Worm (Caenorhabditis elegans) whole organism, young adult: ENCODE data around the gene W04B5.8.

ENCODE experiments used
- ets-4 ChIP-seq: fragments of 200-800 bp; sonication (Bioruptor generic); optimal IDR thresholded peaks from 2 replicates; lab custom pipeline; 2018; ENCODE audit warnings: mild to moderate bottlenecking, missing genetic modification characterization, missing compliant biosample characterization
- hmg-20 ChIP-seq: fragments of 200-800 bp; sonication (Bioruptor generic); IDR thresholded peaks from 2 replicates; pipeline ENCODE4 v1.3.6; 2022; ENCODE audit warnings: missing genetic modification reagents, missing genetic modification characterization, missing compliant biosample characterization
- madf-6 ChIP-seq: fragments of 200-800 bp; sonication (Bioruptor generic); IDR thresholded peaks from 2 replicates; pipeline ENCODE4 v1.3.6; 2022; ENCODE audit warnings: missing genetic modification reagents, missing genetic modification characterization, missing compliant biosample characterization
- snpc-1.1 ChIP-seq: sonication (generic microtip); optimal IDR thresholded peaks from 2 replicates; lab custom pipeline; 2017; ENCODE audit warnings: missing genetic modification characterization, mild to moderate bottlenecking, missing compliant biosample characterization, antibody characterized with exemption, moderate library complexity, missing genotype, missing genetic modification reagents; ENCODE audit not compliant: insufficient read depth
- snpc-3.4 ChIP-seq: sonication (generic microtip); optimal IDR thresholded peaks from 2 replicates; lab custom pipeline; 2017; ENCODE audit warnings: missing genetic modification characterization, mild to moderate bottlenecking, missing compliant biosample characterization, antibody characterized with exemption, moderate library complexity, missing genotype, missing genetic modification reagents
- snpc-4 ChIP-seq, 5 experiments: fragments of 150-350 bp in 1 of 5; sonication (generic microtip) in 4 of 5; optimal IDR thresholded peaks; 2 replicates each; lab custom pipeline; 2014 to 2018; ENCODE audit warnings: missing genetic modification characterization in 5 of 5, missing biosample characterization in 3 of 5, antibody characterized with exemption in 2 of 5, mild to moderate bottlenecking in 2 of 5, missing compliant biosample characterization in 2 of 5, missing genotype in 2 of 5, moderate library complexity in 2 of 5, missing genetic modification reagents in 1 of 5

DNA sequence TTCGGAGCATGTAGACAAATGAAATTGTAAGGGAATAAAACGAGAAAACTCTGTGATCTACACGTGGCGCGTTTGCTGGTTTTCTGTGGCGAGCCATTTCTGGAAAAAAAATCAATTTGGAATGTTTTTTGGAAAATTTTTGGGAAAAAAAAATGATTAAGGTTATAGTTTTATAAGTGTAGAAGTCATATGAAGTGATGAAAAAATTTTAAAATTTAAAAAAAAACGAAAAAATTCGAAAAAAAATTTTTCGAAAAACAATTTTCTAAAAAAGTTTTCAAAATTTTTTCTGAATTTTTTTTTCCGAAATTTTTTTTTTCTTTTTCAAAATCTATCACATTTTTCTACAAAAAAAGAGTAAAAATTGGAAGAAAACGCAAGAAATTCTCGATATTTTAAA is 39.6 kb upstream of the W04B5.8 start, which contains the start of gene H14E04.3:
- no peak for TF ChIP-seq snpc-3.4 (tag; lab: Kevin White, UChicago)
- TF ChIP-seq hmg-20 (GFP tag; lab: Robert Waterston, UW): no peak
- TF ChIP-seq madf-6 (GFP tag; lab: Robert Waterston, UW): no peak
- no peak for TF ChIP-seq ets-4 (GFP tag; lab: Kevin White, UChicago)
- TF ChIP-seq snpc-1.1 (tag; lab: Kevin White, UChicago): no peak
- TF ChIP-seq snpc-4 (GFP tag; optimal IDR thresholded peaks at IDR 0.05; lab: Kevin White, UChicago): no peak
- TF ChIP-seq snpc-4 (tag; optimal IDR thresholded peaks at IDR 0.05; lab: Kevin White, UChicago): no peak
